Worm (Caenorhabditis elegans) whole organism, young adult: Measurements from ENCODE around the gene F02H6.3.

Source experiments
- F33H1.4 ChIP-seq: fragments of 200-800 bp; sonication (Bioruptor generic); IDR thresholded peaks from 2 replicates; pipeline ENCODE4 v1.3.6; 2022; ENCODE audit warnings: missing genetic modification reagents, missing genetic modification characterization, missing compliant biosample characterization
- Y53F4B.3 ChIP-seq: fragments of 200-800 bp; sonication (Bioruptor generic); IDR thresholded peaks from 2 replicates; pipeline ENCODE4 v1.3.6; 2022; ENCODE audit warnings: missing genetic modification reagents, missing genetic modification characterization, missing compliant biosample characterization
- ceh-91 ChIP-seq: fragments of 200-800 bp; sonication (Bioruptor generic); IDR thresholded peaks from 2 replicates; pipeline ENCODE4 v1.3.6; 2022; ENCODE audit warnings: missing genetic modification reagents, missing genetic modification characterization, missing compliant biosample characterization
- nfya-1 ChIP-seq: sonication (generic microtip); optimal IDR thresholded peaks from 2 replicates; lab custom pipeline; 2017; ENCODE audit warnings: antibody characterized with exemption, missing compliant biosample characterization, missing genetic modification characterization, borderline replicate concordance; ENCODE audit not compliant: insufficient read depth
- nhr-179 ChIP-seq: sonication (generic microtip); optimal IDR thresholded peaks from 2 replicates; lab custom pipeline; 2016; ENCODE audit warnings: mild to moderate bottlenecking, missing genetic modification characterization, missing compliant biosample characterization
- pha-4 ChIP-seq: fragments of 150-350 bp; sonication (generic microtip); optimal IDR thresholded peaks from 2 replicates; lab custom pipeline; 2014; ENCODE audit warnings: missing biosample characterization, missing genetic modification reagents, missing genetic modification characterization
- snpc-1.1 ChIP-seq: sonication (generic microtip); optimal IDR thresholded peaks from 2 replicates; lab custom pipeline; 2017; ENCODE audit warnings: missing genetic modification characterization, mild to moderate bottlenecking, missing compliant biosample characterization, antibody characterized with exemption, moderate library complexity, missing genotype, missing genetic modification reagents; ENCODE audit not compliant: insufficient read depth
- tbx-9 ChIP-seq: sonication (generic microtip); optimal IDR thresholded peaks from 2 replicates; lab custom pipeline; 2016; ENCODE audit warnings: borderline replicate concordance, missing genetic modification characterization, inconsistent platforms, missing compliant biosample characterization

DNA sequence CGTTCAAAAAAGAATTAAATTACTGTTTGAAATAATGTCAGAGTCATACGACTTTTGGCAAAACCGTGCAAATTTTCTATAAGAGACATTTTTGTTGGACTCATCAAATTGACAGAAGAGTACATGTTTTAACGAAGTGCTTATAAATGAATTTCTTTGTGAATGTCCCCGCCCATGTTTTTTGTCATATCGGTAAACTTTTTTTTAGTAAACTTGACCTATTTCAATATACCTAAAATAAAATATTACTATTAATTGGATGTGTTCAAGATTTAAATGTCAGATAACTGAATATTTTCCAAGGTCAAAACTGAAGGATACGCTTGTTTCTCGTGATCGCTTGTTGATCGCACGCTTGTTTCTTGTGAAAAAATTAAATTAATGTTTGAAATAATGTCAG is 45.1 kb upstream of the F02H6.3 start, which contains the start of gene R05A10.8:
- TF ChIP-seq snpc-1.1 (no peak), nfya-1 (no peak), F33H1.4 (GFP tag; lab: Robert Waterston, UW) (no peak), nhr-179 (tag; lab: Kevin White, UChicago) (no peak), Y53F4B.3 (no peak), pha-4 (tag; lab: Kevin White, UChicago) (no peak), ceh-91 (no peak), tbx-9 (no peak)
